Fruit fly (Drosophila melanogaster) whole organism, embryonic: Measurements from ENCODE around the gene Obp73a.

Experiments used
- Adf1 ChIP-seq: fragments of 200-800 bp; sonication (Bioruptor generic); IDR thresholded peaks from 2 replicates; pipeline ENCODE4 v1.3.6; 2022; ENCODE audit warnings: missing biosample characterization, missing genetic modification characterization
- Atf6 ChIP-seq: fragments of 200-800 bp; sonication (Bioruptor generic); IDR thresholded peaks from 2 replicates; pipeline ENCODE4 v1.3.6; 2022; ENCODE audit warnings: missing biosample characterization, missing genetic modification characterization
- BtbVII ChIP-seq: fragments of 200-800 bp; sonication (Bioruptor generic); optimal IDR thresholded peaks from 3 replicates; lab custom pipeline; 2017; ENCODE audit warnings: missing biosample characterization, mild to moderate bottlenecking, missing genetic modification characterization
- CG11093 ChIP-seq: fragments of 200-800 bp; sonication (Bioruptor generic); IDR thresholded peaks from 3 replicates; pipeline ENCODE4 v1.3.6; 2022; ENCODE audit warnings: missing biosample characterization, missing genetic modification characterization
- CG12071 ChIP-seq: fragments of 200-800 bp; sonication (Bioruptor generic); optimal IDR thresholded peaks from 3 replicates; lab custom pipeline; 2018; ENCODE audit warnings: missing biosample characterization, mild to moderate bottlenecking, missing genetic modification characterization
- CG17361 ChIP-seq: fragments of 200-800 bp; sonication (Bioruptor generic); IDR thresholded peaks from 3 replicates; pipeline ENCODE4 v1.3.6; 2022; ENCODE audit warnings: missing biosample characterization, missing genetic modification characterization
- CG17829 ChIP-seq: fragments of 200-800 bp; optimal IDR thresholded peaks from 2 replicates; lab custom pipeline; 2019; ENCODE audit warnings: missing biosample characterization, mild to moderate bottlenecking, missing genetic modification characterization, moderate library complexity
- CG18262 ChIP-seq: fragments of 200-800 bp; optimal IDR thresholded peaks from 3 replicates; lab custom pipeline; 2019; ENCODE audit warnings: missing biosample characterization, mild to moderate bottlenecking, missing genetic modification characterization, moderate library complexity
- CG2129 ChIP-seq: fragments of 200-800 bp; sonication (Bioruptor generic); IDR thresholded peaks from 2 replicates; pipeline ENCODE4 v1.3.6; 2022; ENCODE audit warnings: missing biosample characterization, missing genetic modification characterization; ENCODE audit not compliant: partially characterized antibody
- CG2199 ChIP-seq: fragments of 200-800 bp; sonication (Bioruptor generic); IDR thresholded peaks from 3 replicates; pipeline ENCODE4 v1.3.6; 2022; ENCODE audit warnings: missing biosample characterization, missing genetic modification characterization
- CG2889 ChIP-seq: fragments of 200-800 bp; sonication (Bioruptor generic); IDR thresholded peaks from 3 replicates; pipeline ENCODE4 v1.3.6; 2022; ENCODE audit warnings: missing biosample characterization, missing genetic modification characterization
- CG3163 ChIP-seq: fragments of 200-800 bp; sonication (Bioruptor generic); optimal IDR thresholded peaks from 3 replicates; lab custom pipeline; 2016; ENCODE audit warnings: missing biosample characterization, missing genetic modification characterization
- CG32532 ChIP-seq: fragments of 200-800 bp; sonication (Bioruptor generic); IDR thresholded peaks from 2 replicates; pipeline ENCODE4 v1.3.6; 2022; ENCODE audit warnings: missing biosample characterization, missing genetic modification characterization
- CG33557 ChIP-seq: fragments of 200-800 bp; sonication (Bioruptor generic); optimal IDR thresholded peaks from 2 replicates; lab custom pipeline; 2019; ENCODE audit warnings: missing biosample characterization, mild to moderate bottlenecking, missing genetic modification characterization, moderate library complexity
- CG4404 ChIP-seq: fragments of 200-800 bp; sonication (Bioruptor generic); IDR thresholded peaks from 2 replicates; pipeline ENCODE4 v1.3.6; 2022; ENCODE audit warnings: missing biosample characterization, missing genetic modification characterization
- CG6654 ChIP-seq: fragments of 200-800 bp; sonication (Bioruptor generic); optimal IDR thresholded peaks from 2 replicates; lab custom pipeline; 2017; ENCODE audit warnings: missing biosample characterization, mild to moderate bottlenecking, missing genetic modification characterization
- CG7745 ChIP-seq: fragments of 200-800 bp; sonication (Bioruptor generic); optimal IDR thresholded peaks from 2 replicates; lab custom pipeline; 2018; ENCODE audit warnings: missing biosample characterization, mild to moderate bottlenecking, missing genetic modification characterization, moderate library complexity
- CG9437 ChIP-seq: fragments of 200-800 bp; sonication (Bioruptor generic); optimal IDR thresholded peaks from 2 replicates; lab custom pipeline; 2018; ENCODE audit warnings: missing biosample characterization, mild to moderate bottlenecking, missing genetic modification characterization
- CG9876 ChIP-seq: fragments of 200-800 bp; sonication (Bioruptor generic); optimal IDR thresholded peaks from 2 replicates; lab custom pipeline; 2016; ENCODE audit warnings: missing biosample characterization, missing genetic modification characterization
- CrebB ChIP-seq: fragments of 200-800 bp; sonication (Bioruptor generic); optimal IDR thresholded peaks from 3 replicates; lab custom pipeline; 2018; ENCODE audit warnings: missing biosample characterization, mild to moderate bottlenecking, missing genetic modification characterization
- D19A ChIP-seq: fragments of 200-800 bp; optimal IDR thresholded peaks from 3 replicates; lab custom pipeline; 2019; ENCODE audit warnings: missing biosample characterization, mild to moderate bottlenecking, missing genetic modification characterization, moderate library complexity
- D19B ChIP-seq: fragments of 200-800 bp; sonication (Bioruptor generic); optimal IDR thresholded peaks from 2 replicates; lab custom pipeline; 2017; ENCODE audit warnings: missing biosample characterization, mild to moderate bottlenecking, missing genetic modification characterization
- Elba2 ChIP-seq: fragments of 200-800 bp; sonication (Bioruptor generic); optimal IDR thresholded peaks from 3 replicates; lab custom pipeline; 2016; ENCODE audit warnings: missing biosample characterization, missing genetic modification characterization
- Ets65A ChIP-seq: fragments of 200-800 bp; sonication (Bioruptor generic); peaks from one replicate; lab custom pipeline; 2016; ENCODE audit warnings: missing biosample characterization, missing genetic modification characterization
- H15 ChIP-seq: fragments of 200-800 bp; sonication (Bioruptor generic); IDR thresholded peaks from 3 replicates; pipeline ENCODE4 v1.3.6; 2022; ENCODE audit warnings: missing biosample characterization, missing genetic modification characterization
- Hmx ChIP-seq: fragments of 200-800 bp; sonication (Bioruptor generic); optimal IDR thresholded peaks from 2 replicates; lab custom pipeline; 2016; ENCODE audit warnings: missing biosample characterization, missing genetic modification characterization
- Hsf ChIP-seq: fragments of 200-800 bp; sonication (Bioruptor generic); optimal IDR thresholded peaks from 3 replicates; lab custom pipeline; 2016; ENCODE audit warnings: missing biosample characterization, missing genetic modification characterization
- Mes4 ChIP-seq: fragments of 200-800 bp; sonication (Bioruptor generic); optimal IDR thresholded peaks from 2 replicates; lab custom pipeline; 2016; ENCODE audit warnings: missing biosample characterization, missing genetic modification characterization
- Myb ChIP-seq: fragments of 200-800 bp; sonication (Bioruptor generic); optimal IDR thresholded peaks from 2 replicates; lab custom pipeline; 2016; ENCODE audit warnings: missing biosample characterization, missing genetic modification characterization
- NfI ChIP-seq: fragments of 200-800 bp; sonication (Bioruptor generic); optimal IDR thresholded peaks from 3 replicates; lab custom pipeline; 2018; ENCODE audit warnings: missing biosample characterization, mild to moderate bottlenecking, missing genetic modification characterization, moderate library complexity
- Ptx1 ChIP-seq: fragments of 200-800 bp; sonication (Bioruptor generic); IDR thresholded peaks from 2 replicates; pipeline ENCODE4 v1.3.6; 2022; ENCODE audit warnings: missing biosample characterization, missing genetic modification characterization
- Side ChIP-seq: fragments of 200-800 bp; sonication (Bioruptor generic); optimal IDR thresholded peaks from 2 replicates; lab custom pipeline; 2016; ENCODE audit warnings: missing biosample characterization, missing genetic modification characterization
- al ChIP-seq: fragments of 200-800 bp; sonication (Bioruptor generic); IDR thresholded peaks from 2 replicates; pipeline ENCODE4 v1.3.6; 2022; ENCODE audit warnings: missing biosample characterization, missing genetic modification characterization
- ap ChIP-seq: fragments of 200-800 bp; sonication (Bioruptor generic); IDR thresholded peaks from 2 replicates; pipeline ENCODE4 v1.3.6; 2022; ENCODE audit warnings: missing biosample characterization, missing genetic modification characterization
- br ChIP-seq: fragments of >200 bp; optimal IDR thresholded peaks from 2 replicates; lab custom pipeline; 2017
- ci ChIP-seq: fragments of 200-800 bp; sonication (Bioruptor generic); IDR thresholded peaks from 3 replicates; pipeline ENCODE4 v1.3.6; 2022; ENCODE audit warnings: missing biosample characterization, missing genetic modification characterization
- en ChIP-seq: fragments of 200-800 bp; sonication (Bioruptor generic); optimal IDR thresholded peaks from 2 replicates; lab custom pipeline; 2016; ENCODE audit warnings: missing biosample characterization, missing genetic modification characterization
- eve ChIP-seq, 2 experiments: fragments of >200 bp; optimal IDR thresholded peaks; 2 replicates each; lab custom pipeline; 2017; ENCODE audit warnings: missing biosample characterization in 2 of 2, missing genetic modification characterization in 2 of 2
- ham ChIP-seq: fragments of 200-800 bp; sonication (Bioruptor generic); IDR thresholded peaks from 2 replicates; pipeline ENCODE4 v1.3.6; 2022; ENCODE audit warnings: missing biosample characterization, missing genetic modification characterization
- hkb ChIP-seq, 2 experiments: fragments of 200-800 bp in 1 of 2; fragments of >200 bp in 1 of 2; sonication (Bioruptor generic) in 1 of 2; IDR thresholded peaks in 1 of 2; optimal IDR thresholded peaks in 1 of 2; 2 replicates each; pipeline versions ENCODE4 v1.3.6 to Lab custom; 2017 to 2022; ENCODE audit warnings: missing biosample characterization in 1 of 2, missing genetic modification characterization in 1 of 2
- kni ChIP-seq: fragments of 200-800 bp; sonication (Bioruptor generic); optimal IDR thresholded peaks from 3 replicates; lab custom pipeline; 2017; ENCODE audit warnings: mild to moderate bottlenecking, missing biosample characterization, missing genetic modification reagents, missing genetic modification characterization
- nerfin-1 ChIP-seq: fragments of 200-800 bp; sonication (Bioruptor generic); optimal IDR thresholded peaks from 3 replicates; lab custom pipeline; 2019; ENCODE audit warnings: missing biosample characterization, mild to moderate bottlenecking, missing genetic modification characterization, moderate library complexity
- nom ChIP-seq: fragments of 200-800 bp; sonication (Bioruptor generic); optimal IDR thresholded peaks from 2 replicates; lab custom pipeline; 2017; ENCODE audit warnings: missing biosample characterization, missing genetic modification characterization, mild to moderate bottlenecking, moderate library complexity, missing genetic modification reagents
- pan ChIP-seq, 4 experiments: fragments of >200 bp in 3 of 4; fragments of 200-800 bp in 1 of 4; sonication (Bioruptor generic) in 1 of 4; optimal IDR thresholded peaks in 3 of 4; IDR thresholded peaks in 1 of 4; 2 replicates each; pipeline versions ENCODE4 v1.3.6 to Lab custom; 2017 to 2022; ENCODE audit warnings: missing biosample characterization in 2 of 4, missing genetic modification characterization in 2 of 4, mixed read lengths in 1 of 4
- pzg ChIP-seq: fragments of 200-800 bp; sonication (Bioruptor generic); optimal IDR thresholded peaks from 3 replicates; lab custom pipeline; 2018; ENCODE audit warnings: missing biosample characterization, mild to moderate bottlenecking, missing genetic modification characterization, moderate library complexity
- salm ChIP-seq: fragments of 200-800 bp; sonication (Bioruptor generic); optimal IDR thresholded peaks from 2 replicates; lab custom pipeline; 2018; ENCODE audit warnings: missing biosample characterization, mild to moderate bottlenecking, missing genetic modification characterization
- slbo ChIP-seq: fragments of 200-800 bp; sonication (Bioruptor generic); IDR thresholded peaks from 2 replicates; pipeline ENCODE4 v1.3.6; 2022; ENCODE audit warnings: missing biosample characterization, missing genetic modification characterization
- tna ChIP-seq: fragments of 200-800 bp; sonication (Bioruptor generic); IDR thresholded peaks from 2 replicates; pipeline ENCODE4 v1.3.6; 2022; ENCODE audit warnings: missing biosample characterization, missing genetic modification characterization; ENCODE audit not compliant: partially characterized antibody
- usp ChIP-seq: fragments of >200 bp; optimal IDR thresholded peaks from 2 replicates; lab custom pipeline; 2017; ENCODE audit warnings: missing biosample characterization, missing genetic modification characterization
- yki ChIP-seq: fragments of >200 bp; optimal IDR thresholded peaks from 3 replicates; lab custom pipeline; 2018
- z ChIP-seq: fragments of 200-800 bp; sonication (Bioruptor generic); IDR thresholded peaks from 3 replicates; pipeline ENCODE4 v1.3.6; 2022; ENCODE audit warnings: missing biosample characterization, missing genetic modification characterization
- zfh2 ChIP-seq: fragments of 200-800 bp; sonication (Bioruptor generic); optimal IDR thresholded peaks from 2 replicates; lab custom pipeline; 2016; ENCODE audit warnings: missing biosample characterization, missing genetic modification characterization

Gene Obp73a

dm6 chr3L:16896408-16896807 is 47.8 kb upstream of the Obp73a start (continued):
- TF ChIP-seq z (GFP tag; lab: Robert Waterston, UW) = no peak
- peak; percentile 7 for TF ChIP-seq pzg (GFP tag; lab: Kevin White, UChicago)
- no peak for TF ChIP-seq tna
- no peak for TF ChIP-seq hkb (optimal IDR thresholded peaks at IDR 0.05; lab: Kevin White, UChicago)
- TF ChIP-seq hkb (GFP tag; IDR thresholded peaks at IDR 0.05; lab: Robert Waterston, UW) = peak; percentile 22; the same call in 1 of the 2 replicates
- TF ChIP-seq ham = no peak
- no peak for TF ChIP-seq Side (GFP tag; lab: Kevin White, UChicago)
- peak; percentile 41 for TF ChIP-seq slbo (GFP tag; lab: Robert Waterston, UW)
- TF ChIP-seq Atf6 (GFP tag; lab: Robert Waterston, UW) = no peak; the same call in 1 of the 2 replicates
- no peak for TF ChIP-seq ci (GFP tag; lab: Robert Waterston, UW)
- no peak for TF ChIP-seq eve (GFP tag; optimal IDR thresholded peaks at IDR 0.05; lab: Kevin White, UChicago)
- TF ChIP-seq CG17829 (tag; lab: Kevin White, UChicago) = no peak
- TF ChIP-seq CG2889 (GFP tag; lab: Robert Waterston, UW) = no peak
- no peak for TF ChIP-seq CG6654 (GFP tag; lab: Kevin White, UChicago)
- TF ChIP-seq CG11093 = no peak
- TF ChIP-seq br (lab: Kevin White, UChicago) = no peak
- TF ChIP-seq BtbVII (GFP tag; lab: Kevin White, UChicago) = no peak
- no peak for TF ChIP-seq D19B
- no peak for TF ChIP-seq usp (GFP tag; lab: Kevin White, UChicago)
- no peak for TF ChIP-seq Hmx (GFP tag; lab: Kevin White, UChicago)
- no peak for TF ChIP-seq CG2129 (GFP tag; lab: Robert Waterston, UW)
- TF ChIP-seq Elba2 (GFP tag; lab: Kevin White, UChicago) = no peak
- no peak for TF ChIP-seq salm (tag; lab: Kevin White, UChicago)
- no peak for TF ChIP-seq CG18262 (tag; lab: Kevin White, UChicago)
- TF ChIP-seq Adf1 (GFP tag; lab: Robert Waterston, UW) = peak; percentile 37; the same call in 1 of the 2 replicates
- TF ChIP-seq Hsf (GFP tag; lab: Kevin White, UChicago) = peak; percentile 6
- no peak for TF ChIP-seq H15
- no peak for TF ChIP-seq CrebB (tag; lab: Kevin White, UChicago)
- no peak for TF ChIP-seq CG33557 (GFP tag; lab: Kevin White, UChicago)
- no peak for TF ChIP-seq Myb (GFP tag; lab: Kevin White, UChicago)
- TF ChIP-seq ap = no peak
- no peak for TF ChIP-seq CG12071
- TF ChIP-seq CG2199 (GFP tag; lab: Robert Waterston, UW) = peak; percentile 81
- TF ChIP-seq CG9876 = no peak
- no peak for TF ChIP-seq zfh2 (GFP tag; lab: Kevin White, UChicago)
- no peak for TF ChIP-seq CG4404 (GFP tag; lab: Robert Waterston, UW)
- TF ChIP-seq Ptx1 (GFP tag; lab: Robert Waterston, UW) = no peak
- TF ChIP-seq NfI = peak; percentile 28
- no peak for TF ChIP-seq nerfin-1 (tag; lab: Kevin White, UChicago)
- no peak for TF ChIP-seq kni
- TF ChIP-seq D19A (tag; lab: Kevin White, UChicago) = no peak
- no peak for TF ChIP-seq yki
- TF ChIP-seq Ets65A (GFP tag; lab: Kevin White, UChicago) = no peak
- TF ChIP-seq CG32532 = peak; percentile 66; the same call in 1 of the 2 replicates
- TF ChIP-seq CG7745 (tag; lab: Kevin White, UChicago) = no peak
- TF ChIP-seq CG9437 = peak; percentile 6
- no peak for TF ChIP-seq CG17361
- no peak for TF ChIP-seq pan (optimal IDR thresholded peaks at IDR 0.05; lab: Kevin White, UChicago)
- peak in 1 of 2 experiments; percentile 38 for TF ChIP-seq pan (GFP tag; optimal IDR thresholded peaks at IDR 0.05 in 1 of 2, IDR thresholded peaks at IDR 0.05 in 1 of 2)
- no peak for TF ChIP-seq CG3163 (GFP tag; lab: Kevin White, UChicago)
- no peak for TF ChIP-seq nom (GFP tag; lab: Kevin White, UChicago)
- no peak for TF ChIP-seq Mes4
- TF ChIP-seq en (GFP tag; lab: Kevin White, UChicago) = no peak
- TF ChIP-seq al (GFP tag; lab: Robert Waterston, UW) = no peak
